Worm (Caenorhabditis elegans) whole organism, L4/young adult: ENCODE measurements around the gene F56D6.8.

Experiments
- W03F9.2 ChIP-seq: fragments of 150-350 bp; optimal IDR thresholded peaks from 2 replicates; lab custom pipeline; 2014; ENCODE audit warnings: missing biosample characterization, missing genetic modification characterization
- dao-5 ChIP-seq: sonication (generic microtip); optimal IDR thresholded peaks from 2 replicates; lab custom pipeline; 2016; ENCODE audit warnings: missing genotype, missing genetic modification characterization, moderate library complexity, missing compliant biosample characterization
- him-1 ChIP-seq: sonication (generic microtip); optimal IDR thresholded peaks from 2 replicates; lab custom pipeline; 2016; ENCODE audit warnings: missing genotype, missing genetic modification reagents, missing genetic modification characterization, missing compliant biosample characterization

F56D6.8 gene

ce11 chrIV:3878283-3878938 lies 15.8 kb downstream of the F56D6.8 start, which contains the start of gene F37C4.6:
TSS of gene F37C4.6 (minus strand) at chrIV:3878333.
- TF ChIP-seq W03F9.2 (tag; lab: Kevin White, UChicago) (no peak), dao-5 (tag; lab: Kevin White, UChicago) (no peak), him-1 (tag; lab: Kevin White, UChicago) (no peak)

ce11 chrIV:3876955-3877354 lies 17.3 kb downstream of the F56D6.8 start:
- TF ChIP-seq dao-5 (tag; lab: Kevin White, UChicago) (no peak), him-1 (tag; lab: Kevin White, UChicago) (no peak), W03F9.2 (tag; lab: Kevin White, UChicago) (no peak)

ce11 chrIV:3875260-3875659 lies 19.0 kb downstream of the F56D6.8 start:
- TF ChIP-seq dao-5 (tag; lab: Kevin White, UChicago) = no peak
- no peak for TF ChIP-seq him-1 (tag; lab: Kevin White, UChicago)
- no peak for TF ChIP-seq W03F9.2 (tag; lab: Kevin White, UChicago)

ce11 chrIV:3874417-3874816 lies 19.8 kb downstream of the F56D6.8 start:
- TF ChIP-seq W03F9.2 (tag; lab: Kevin White, UChicago) = no peak
- TF ChIP-seq him-1 (tag; lab: Kevin White, UChicago) = no peak
- no peak for TF ChIP-seq dao-5 (tag; lab: Kevin White, UChicago)

ce11 chrIV:3873706-3874105 lies 20.5 kb downstream of the F56D6.8 start, which contains the start of gene F37C4.5:
TSS of gene F37C4.5 (minus strand) at chrIV:3873806.
- TF ChIP-seq him-1 (tag; lab: Kevin White, UChicago) (no peak), W03F9.2 (tag; lab: Kevin White, UChicago) (no peak), dao-5 (tag; lab: Kevin White, UChicago) (no peak)

ce11 chrIV:3873195-3873594 lies 21.0 kb downstream of the F56D6.8 start:
- TF ChIP-seq W03F9.2 (tag; lab: Kevin White, UChicago) (no peak), dao-5 (tag; lab: Kevin White, UChicago) (no peak), him-1 (tag; lab: Kevin White, UChicago) (no peak)

ce11 chrIV:3869875-3870274 lies 24.4 kb downstream of the F56D6.8 start:
- TF ChIP-seq W03F9.2 (tag; lab: Kevin White, UChicago) = no peak
- TF ChIP-seq dao-5 (tag; lab: Kevin White, UChicago) = no peak
- TF ChIP-seq him-1 (tag; lab: Kevin White, UChicago) = no peak

- TF ChIP-seq him-1 (tag; lab: Kevin White, UChicago) (no peak), W03F9.2 (tag; lab: Kevin White, UChicago) (no peak), dao-5 (tag; lab: Kevin White, UChicago) (no peak)
Observed at ce11 chrIV:3867252-3867651, 27.0 kb downstream of the F56D6.8 start, which contains the start of gene F37C4.4. TSS of gene F37C4.4 (plus strand) at chrIV:3867309.

- no peak for TF ChIP-seq him-1 (tag; lab: Kevin White, UChicago)
- no peak for TF ChIP-seq W03F9.2 (tag; lab: Kevin White, UChicago)
- no peak for TF ChIP-seq dao-5 (tag; lab: Kevin White, UChicago)
Observed at ce11 chrIV:3866018-3866417, 28.2 kb downstream of the F56D6.8 start.

- TF ChIP-seq W03F9.2 (tag; lab: Kevin White, UChicago) (no peak), dao-5 (tag; lab: Kevin White, UChicago) (no peak), him-1 (tag; lab: Kevin White, UChicago) (no peak)
Observed at ce11 chrIV:3864944-3865343, 29.3 kb downstream of the F56D6.8 start, which contains the start of gene aat-8. TSS of gene aat-8 (minus strand) at chrIV:3865044.

ce11 chrIV:3862948-3863347 lies 31.3 kb downstream of the F56D6.8 start:
- TF ChIP-seq W03F9.2 (tag; lab: Kevin White, UChicago) (no peak), dao-5 (tag; lab: Kevin White, UChicago) (no peak), him-1 (tag; lab: Kevin White, UChicago) (no peak)

- TF ChIP-seq dao-5 (tag; lab: Kevin White, UChicago) (no peak), W03F9.2 (tag; lab: Kevin White, UChicago) (no peak), him-1 (tag; lab: Kevin White, UChicago) (no peak)
Observed at ce11 chrIV:3860419-3860818, 33.8 kb downstream of the F56D6.8 start.

ce11 chrIV:3859552-3859951 lies 34.7 kb downstream of the F56D6.8 start:
- TF ChIP-seq W03F9.2 (tag; lab: Kevin White, UChicago) (no peak), dao-5 (tag; lab: Kevin White, UChicago) (no peak), him-1 (tag; lab: Kevin White, UChicago) (no peak)
